Worm (Caenorhabditis elegans): ENCODE measurements around the gene pkc-2.

DNA sequence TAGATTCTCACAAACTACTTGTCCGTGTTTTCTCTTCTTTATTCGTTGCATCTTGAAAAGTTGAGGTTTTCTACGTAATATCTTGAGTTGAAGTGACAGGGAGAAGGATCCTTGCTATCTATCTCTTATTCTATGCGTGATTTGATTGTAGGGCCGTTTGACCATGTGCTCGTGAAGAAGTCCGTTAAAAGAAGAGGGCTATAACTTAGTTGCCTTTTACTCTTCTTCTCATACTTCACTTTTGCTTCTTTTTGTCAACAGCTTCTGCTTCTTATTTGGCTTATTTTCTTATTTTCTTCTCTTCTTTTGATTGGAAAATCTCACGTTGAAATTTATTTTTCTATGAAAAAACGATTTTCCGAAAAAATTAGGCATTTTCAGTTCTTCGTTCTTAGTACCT is 9.1 kb downstream of the pkc-2 start:
- no peak for TF ChIP-seq ceh-91 (GFP tag; IDR thresholded peaks at IDR 0.05)
- no peak for TF ChIP-seq repo-1 (tag; optimal IDR thresholded peaks at IDR 0.05)
- no peak for TF ChIP-seq nfya-1 (tag; optimal IDR thresholded peaks at IDR 0.05; ENCODE audit: borderline replicate concordance, insufficient read depth)
- no peak for TF ChIP-seq bed-2 (GFP tag; IDR thresholded peaks at IDR 0.05)
- no peak for TF ChIP-seq sea-2 (GFP tag; IDR thresholded peaks at IDR 0.05)
- TF ChIP-seq C17E4.6 (GFP tag; IDR thresholded peaks at IDR 0.05), result no peak
- TF ChIP-seq Y95B8A.8 (GFP tag; IDR thresholded peaks at IDR 0.05), result no peak
- TF ChIP-seq F23B12.7 (tag; optimal IDR thresholded peaks at IDR 0.05; ENCODE audit: insufficient read depth), result no peak
- TF ChIP-seq ets-4 (GFP tag; optimal IDR thresholded peaks at IDR 0.05), result no peak
- TF ChIP-seq F49E8.2 (tag; optimal IDR thresholded peaks at IDR 0.05; ENCODE audit: insufficient read depth), result no peak
- TF ChIP-seq somi-1 (GFP tag; optimal IDR thresholded peaks at IDR 0.05), result no peak
- TF ChIP-seq madf-10 (tag; optimal IDR thresholded peaks at IDR 0.05), result no peak
